Fruit fly (Drosophila melanogaster) S2 (cell line): ENCODE results near the gene CG11816.

Experiments
- CG8478 ChIP-seq: fragments of >200 bp; optimal IDR thresholded peaks from 2 replicates; lab custom pipeline; 2018
- CTCF ChIP-seq, 2 experiments: fragments of >200 bp; optimal IDR thresholded peaks; 2 replicates each; lab custom pipeline; 2018

DNA sequence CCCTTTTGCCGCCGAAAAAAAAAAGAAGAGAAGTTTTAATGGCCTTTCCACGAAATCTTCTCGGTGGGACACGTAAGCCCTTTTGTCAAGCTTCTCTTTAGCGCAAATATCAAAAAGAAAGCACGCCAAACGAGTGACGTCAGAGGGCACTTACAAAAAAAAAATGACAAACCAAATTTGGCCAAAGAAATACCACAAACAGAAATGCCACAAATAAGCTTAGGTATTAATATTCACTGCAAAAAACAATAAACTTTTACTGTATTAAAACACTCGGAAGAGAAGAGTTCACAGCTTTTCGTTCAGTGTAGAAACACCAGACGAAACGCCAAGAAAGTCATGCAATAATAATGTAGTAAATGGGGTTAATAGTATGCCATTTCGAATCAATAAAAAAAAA is 12.5 kb upstream of the CG11816 start:
- TF ChIP-seq CG8478 (lab: Kevin White, UChicago) = no peak
- no peak for TF ChIP-seq CTCF (optimal IDR thresholded peaks at IDR 0.05; lab: Kevin White, UChicago)
